Worm (Caenorhabditis elegans): ENCODE measurements around the gene F13B12.1.
A peak's percentile ranks its signal among the peaks of the same experiment; 100 is the strongest.

F13B12.1 gene

DNA sequence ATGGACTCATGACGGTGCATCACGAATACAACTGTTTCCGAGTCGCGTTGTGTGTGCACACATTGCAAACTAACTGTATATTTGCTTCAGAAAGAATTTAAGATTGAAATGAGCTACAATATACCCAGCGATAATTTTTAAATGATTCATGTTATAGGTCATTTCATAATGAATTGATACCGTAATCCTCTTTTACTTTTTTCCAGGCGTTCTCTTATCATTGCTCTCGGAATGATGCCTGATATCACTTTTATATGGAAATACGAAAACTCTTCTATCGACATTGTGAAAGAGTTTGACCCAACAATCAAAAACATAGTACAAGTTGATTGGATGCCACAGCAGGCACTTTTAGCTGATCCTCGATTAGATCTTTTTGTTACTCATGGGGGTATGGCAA lies 42.0 kb upstream of the F13B12.1 start:
- TF ChIP-seq pha-4 (tag; optimal IDR thresholded peaks at IDR 0.05) (no peak), sdc-2 (tag; optimal IDR thresholded peaks at IDR 0.05) (no peak), pax-1 (tag; optimal IDR thresholded peaks at IDR 0.05) (no peak), tbx-2 (tag; optimal IDR thresholded peaks at IDR 0.05) (no peak), zip-5 (tag; optimal IDR thresholded peaks at IDR 0.05) (no peak), pat-9 (tag; optimal IDR thresholded peaks at IDR 0.05) (no peak), dmd-4 (tag; optimal IDR thresholded peaks at IDR 0.05; ENCODE audit: borderline replicate concordance) (no peak), ceh-31 (tag; optimal IDR thresholded peaks at IDR 0.05) (no peak), ama-1 (optimal IDR thresholded peaks at IDR 0.05) (no peak)

DNA sequence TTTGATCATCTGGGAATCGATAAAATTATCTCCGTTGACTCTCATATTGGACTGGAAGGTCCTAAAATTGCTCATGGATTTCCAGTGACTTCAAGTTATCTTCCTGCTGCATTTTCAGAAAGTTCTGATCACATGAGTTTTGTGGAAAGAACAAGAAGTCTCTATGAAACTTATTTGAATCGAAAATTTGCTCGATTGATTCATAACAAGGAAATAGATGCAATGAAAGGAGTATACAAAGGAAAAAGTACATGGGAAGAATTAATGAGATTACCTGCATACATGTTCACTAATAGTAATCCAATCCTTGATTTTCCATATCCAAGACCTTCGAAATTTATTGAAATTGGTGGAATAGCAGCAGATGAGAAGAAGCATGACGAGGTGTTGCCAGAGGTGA lies 41.3 kb upstream of the F13B12.1 start:
- TF ChIP-seq ama-1 (optimal IDR thresholded peaks at IDR 0.05) (no peak), Y22D7AL.16 (tag; optimal IDR thresholded peaks at IDR 0.05) (no peak), nfya-1 (tag; optimal IDR thresholded peaks at IDR 0.05) (no peak), ceh-34 (tag; optimal IDR thresholded peaks at IDR 0.05) (no peak), hlh-13 (GFP tag; optimal IDR thresholded peaks at IDR 0.05) (no peak), ceh-14 (tag; optimal IDR thresholded peaks at IDR 0.05) (no peak)

- no peak for TF ChIP-seq mec-3 (tag; optimal IDR thresholded peaks at IDR 0.05; ENCODE audit: borderline replicate concordance)
- TF ChIP-seq ceh-19 (GFP tag; optimal IDR thresholded peaks at IDR 0.05): no peak
- no peak for TF ChIP-seq nhr-11 (tag; optimal IDR thresholded peaks at IDR 0.05)
- peak; percentile 5 for TF ChIP-seq elt-2 (tag; optimal IDR thresholded peaks at IDR 0.05)
- TF ChIP-seq C38D4.7 (GFP tag; optimal IDR thresholded peaks at IDR 0.05): no peak
- no peak for TF ChIP-seq tbx-2 (tag; optimal IDR thresholded peaks at IDR 0.05)
- TF ChIP-seq ceh-31 (tag; optimal IDR thresholded peaks at IDR 0.05): no peak
Observed at ce11 chrIV:10463987-10464638, 39.7 kb upstream of the F13B12.1 start, which contains the start of gene ugt-43. Gene ugt-43, plus strand, starts transcription at chrIV:10464588.

ce11 chrIV:10463127-10463526 lies 38.7 kb upstream of the F13B12.1 start:
- TF ChIP-seq fkh-10 (GFP tag; optimal IDR thresholded peaks at IDR 0.05) (no peak), pha-4 (tag; optimal IDR thresholded peaks at IDR 0.05) (no peak), elt-2 (tag; optimal IDR thresholded peaks at IDR 0.05) (peak; percentile 42), unc-42 (tag; optimal IDR thresholded peaks at IDR 0.05) (no peak)

- TF ChIP-seq ceh-6 (GFP tag; optimal IDR thresholded peaks at IDR 0.05) (no peak), pros-1 (tag; optimal IDR thresholded peaks at IDR 0.05) (no peak), unc-86 (tag; optimal IDR thresholded peaks at IDR 0.05) (no peak), ets-4 (tag; optimal IDR thresholded peaks at IDR 0.05) (no peak), dve-1 (tag; optimal IDR thresholded peaks at IDR 0.05) (no peak), syd-9 (tag; optimal IDR thresholded peaks at IDR 0.05) (no peak), pqm-1 (tag; optimal IDR thresholded peaks at IDR 0.05) (no peak), ceh-19 (GFP tag; optimal IDR thresholded peaks at IDR 0.05) (no peak), hlh-15 (tag; optimal IDR thresholded peaks at IDR 0.05) (no peak), nhr-11 (tag; optimal IDR thresholded peaks at IDR 0.05) (no peak), C38D4.7 (GFP tag; optimal IDR thresholded peaks at IDR 0.05) (no peak), ceh-48 (tag; optimal IDR thresholded peaks at IDR 0.05) (no peak), ahr-1 (tag; optimal IDR thresholded peaks at IDR 0.05) (no peak), ceh-45 (GFP tag; IDR thresholded peaks at IDR 0.05) (no peak), ama-1 (optimal IDR thresholded peaks at IDR 0.05) (no peak), pha-4 (tag; optimal IDR thresholded peaks at IDR 0.05) (no peak), elt-4 (tag; optimal IDR thresholded peaks at IDR 0.05) (no peak), che-1 (tag; optimal IDR thresholded peaks at IDR 0.05) (no peak), ceh-14 (tag; optimal IDR thresholded peaks at IDR 0.05) (no peak)
Observed at ce11 chrIV:10462608-10463007, 38.2 kb upstream of the F13B12.1 start.
